Worm (Caenorhabditis elegans): ENCODE measurements around the gene str-63.

str-63 gene

DNA sequence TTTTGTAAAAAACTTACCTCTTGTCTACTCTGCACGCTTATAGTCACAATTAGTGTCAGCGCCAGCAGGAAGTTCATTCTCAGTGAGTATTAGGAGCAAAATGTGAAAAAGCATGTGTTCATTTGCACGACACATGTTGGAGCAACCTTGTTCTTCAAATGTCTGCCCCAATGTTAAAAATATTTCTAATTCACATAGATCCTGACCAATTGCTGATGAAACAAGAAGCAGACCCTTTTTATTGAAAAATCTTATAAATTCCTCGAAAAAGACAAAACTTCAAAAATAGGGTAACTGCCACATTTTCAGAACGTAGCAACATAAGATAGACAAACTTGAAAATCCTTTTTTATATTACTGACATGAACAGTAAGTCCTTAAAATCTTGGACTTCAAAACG is 27.2 kb upstream of the str-63 start, which contains the start of gene C17B7.8:
C17B7.8 (minus strand) TSS at position 101 of the 400 bp plus-strand sequence.
- TF ChIP-seq lin-1 (GFP tag; IDR thresholded peaks at IDR 0.05) (no peak), aha-1 (tag) (peak; percentile 31)

ce11 chrV:3332023-3332422 is 19.3 kb upstream of the str-63 start, which contains the start of gene C17B7.9:
Gene C17B7.9, minus strand, starts transcription at chrV:3332123.
- no peak for TF ChIP-seq ceh-28 (tag; optimal IDR thresholded peaks at IDR 0.05)
- TF ChIP-seq spr-3 (GFP tag; optimal IDR thresholded peaks at IDR 0.05) = no peak
- no peak for TF ChIP-seq daf-12 (tag; optimal IDR thresholded peaks at IDR 0.05)
- no peak for TF ChIP-seq rbr-2 (tag; optimal IDR thresholded peaks at IDR 0.05)
- TF ChIP-seq tra-1 (GFP tag; IDR thresholded peaks at IDR 0.05) = no peak
- TF ChIP-seq zip-11 (GFP tag; IDR thresholded peaks at IDR 0.05) = no peak
- TF ChIP-seq D1046.2 (GFP tag; IDR thresholded peaks at IDR 0.05) = no peak
- TF ChIP-seq unc-39 (tag; optimal IDR thresholded peaks at IDR 0.05) = no peak

- TF ChIP-seq snpc-4 (tag; optimal IDR thresholded peaks at IDR 0.05) (no peak), ztf-7 (tag; optimal IDR thresholded peaks at IDR 0.05) (no peak), nhr-48 (tag; optimal IDR thresholded peaks at IDR 0.05) (no peak), spr-3 (GFP tag; optimal IDR thresholded peaks at IDR 0.05) (no peak), pha-4 (GFP tag; IDR thresholded peaks at IDR 0.05) (no peak), pha-4 (tag; optimal IDR thresholded peaks at IDR 0.05) (no peak), zfp-2 (tag; optimal IDR thresholded peaks at IDR 0.05) (no peak), nhr-41 (GFP tag; IDR thresholded peaks at IDR 0.05) (no peak), lin-39 (tag; optimal IDR thresholded peaks at IDR 0.05) (no peak), nhr-28 (tag; optimal IDR thresholded peaks at IDR 0.05) (no peak), mxl-3 (GFP tag; optimal IDR thresholded peaks at IDR 0.05) (no peak), Y105C5A.15 (GFP tag; IDR thresholded peaks at IDR 0.05) (no peak), lin-15B (tag; optimal IDR thresholded peaks at IDR 0.05) (no peak), rbr-2 (tag; optimal IDR thresholded peaks at IDR 0.05) (no peak), hif-1 (tag; optimal IDR thresholded peaks at IDR 0.05) (no peak), madf-5 (GFP tag; IDR thresholded peaks at IDR 0.05) (no peak), tag-97 (GFP tag; IDR thresholded peaks at IDR 0.05) (no peak), ceh-82 (tag; optimal IDR thresholded peaks at IDR 0.05) (no peak), F26F4.8 (GFP tag; conservative IDR thresholded peaks at IDR 0.05) (no peak), daf-8 (GFP tag; IDR thresholded peaks at IDR 0.05) (no peak)
Observed at ce11 chrV:3333334-3333733, 18.0 kb upstream of the str-63 start, which contains the start of gene C17B7.5. Gene C17B7.5, plus strand, starts transcription at chrV:3333634.

ce11 chrV:3339009-3339408 is 12.4 kb upstream of the str-63 start, which contains the start of gene C17B7.4:
Gene C17B7.4, plus strand, starts transcription at chrV:3339309.
- no peak for TF ChIP-seq ces-1 (GFP tag; optimal IDR thresholded peaks at IDR 0.05)
- TF ChIP-seq hlh-11 (tag; optimal IDR thresholded peaks at IDR 0.05) = no peak
- no peak for TF ChIP-seq dmd-8 (GFP tag; IDR thresholded peaks at IDR 0.05)
- TF ChIP-seq nhr-41 (GFP tag; IDR thresholded peaks at IDR 0.05) = no peak
- TF ChIP-seq ztf-11 (tag; optimal IDR thresholded peaks at IDR 0.05) = no peak
- no peak for TF ChIP-seq F10B5.3 (tag; optimal IDR thresholded peaks at IDR 0.05)
- no peak for TF ChIP-seq sdz-12 (GFP tag; optimal IDR thresholded peaks at IDR 0.05)
- no peak for TF ChIP-seq dmd-6 (GFP tag; IDR thresholded peaks at IDR 0.05)
- no peak for TF ChIP-seq snpc-4 (tag; optimal IDR thresholded peaks at IDR 0.05)
- TF ChIP-seq jun-1 (tag; optimal IDR thresholded peaks at IDR 0.05) = no peak
- no peak for TF ChIP-seq nhr-10 (tag; optimal IDR thresholded peaks at IDR 0.05)
- TF ChIP-seq nhr-102 (tag; optimal IDR thresholded peaks at IDR 0.05) = no peak
- TF ChIP-seq lin-15B (tag; optimal IDR thresholded peaks at IDR 0.05) = no peak
- no peak for TF ChIP-seq dve-1 (tag; optimal IDR thresholded peaks at IDR 0.05; ENCODE audit: insufficient read depth)
- TF ChIP-seq ceh-20 (GFP tag; IDR thresholded peaks at IDR 0.05) = no peak
